Fruit fly (Drosophila melanogaster): Measurements from ENCODE around the gene hng3.

The hng3 gene

dm6 chr3L:710345-710822, 44.9 kb downstream of the hng3 start, which contains the start of gene CkIIalpha-i3:
TSS of gene CkIIalpha-i3 (minus strand) at chr3L:710607.
- no peak for TF ChIP-seq psq (optimal IDR thresholded peaks at IDR 0.05)

- no peak for TF ChIP-seq ttk (optimal IDR thresholded peaks at IDR 0.05)
These were observed 45.4 kb downstream of the hng3 start for dm6 chr3L:709882-710281.

- TF ChIP-seq Myc (optimal IDR thresholded peaks at IDR 0.05) (no peak), h (optimal IDR thresholded peaks at IDR 0.05) (no peak), Sin3A (optimal IDR thresholded peaks at IDR 0.05) (no peak), ttk (optimal IDR thresholded peaks at IDR 0.05) (no peak), psq (optimal IDR thresholded peaks at IDR 0.05) (no peak), insv (optimal IDR thresholded peaks at IDR 0.05) (no peak)
These were observed 47.2 kb downstream of the hng3 start, which contains the start of gene CG13895 for dm6 chr3L:707992-708489. TSS of gene CG13895 (minus strand) at chr3L:708205.

- TF ChIP-seq Sin3A (optimal IDR thresholded peaks at IDR 0.05) (no peak), Myc (optimal IDR thresholded peaks at IDR 0.05) (no peak), ttk (optimal IDR thresholded peaks at IDR 0.05) (no peak), psq (optimal IDR thresholded peaks at IDR 0.05) (no peak), insv (optimal IDR thresholded peaks at IDR 0.05) (no peak), h (optimal IDR thresholded peaks at IDR 0.05) (no peak)
These were observed 50.4 kb downstream of the hng3 start for dm6 chr3L:704661-705543.

dm6 chr3L:703160-703793, 52.0 kb downstream of the hng3 start:
- no peak for TF ChIP-seq ttk (optimal IDR thresholded peaks at IDR 0.05)
- no peak for TF ChIP-seq Myc (optimal IDR thresholded peaks at IDR 0.05)
- TF ChIP-seq psq (optimal IDR thresholded peaks at IDR 0.05) = no peak
- no peak for TF ChIP-seq Sin3A (optimal IDR thresholded peaks at IDR 0.05)
- TF ChIP-seq h (optimal IDR thresholded peaks at IDR 0.05) = no peak
- TF ChIP-seq insv (optimal IDR thresholded peaks at IDR 0.05) = no peak

dm6 chr3L:701798-702635, 53.3 kb downstream of the hng3 start:
- TF ChIP-seq ttk (optimal IDR thresholded peaks at IDR 0.05) (no peak), Myc (optimal IDR thresholded peaks at IDR 0.05) (no peak), h (optimal IDR thresholded peaks at IDR 0.05) (no peak), psq (optimal IDR thresholded peaks at IDR 0.05) (no peak), Sin3A (optimal IDR thresholded peaks at IDR 0.05) (no peak), insv (optimal IDR thresholded peaks at IDR 0.05) (no peak)

- TF ChIP-seq h (optimal IDR thresholded peaks at IDR 0.05) (no peak), insv (optimal IDR thresholded peaks at IDR 0.05) (no peak), ttk (optimal IDR thresholded peaks at IDR 0.05) (no peak), Myc (optimal IDR thresholded peaks at IDR 0.05) (no peak)
These were observed 55.0 kb downstream of the hng3 start for dm6 chr3L:700160-700917.

dm6 chr3L:699368-700150, 55.7 kb downstream of the hng3 start:
- TF ChIP-seq ttk (optimal IDR thresholded peaks at IDR 0.05) (no peak), insv (optimal IDR thresholded peaks at IDR 0.05) (no peak), h (optimal IDR thresholded peaks at IDR 0.05) (no peak), psq (optimal IDR thresholded peaks at IDR 0.05) (no peak), Myc (optimal IDR thresholded peaks at IDR 0.05) (no peak), Sin3A (optimal IDR thresholded peaks at IDR 0.05) (no peak)

- TF ChIP-seq h (optimal IDR thresholded peaks at IDR 0.05) (no peak), ttk (optimal IDR thresholded peaks at IDR 0.05) (no peak), insv (optimal IDR thresholded peaks at IDR 0.05) (no peak), Sin3A (optimal IDR thresholded peaks at IDR 0.05) (no peak), Myc (optimal IDR thresholded peaks at IDR 0.05) (no peak), psq (optimal IDR thresholded peaks at IDR 0.05) (no peak)
These were observed 56.4 kb downstream of the hng3 start, which contains the start of gene CG13894 for dm6 chr3L:698748-699367. TSS of gene CG13894 (minus strand) at chr3L:699144.

- TF ChIP-seq psq (optimal IDR thresholded peaks at IDR 0.05) (no peak), Myc (optimal IDR thresholded peaks at IDR 0.05) (no peak), ttk (optimal IDR thresholded peaks at IDR 0.05) (no peak), Sin3A (optimal IDR thresholded peaks at IDR 0.05) (no peak)
These were observed 57.6 kb downstream of the hng3 start for dm6 chr3L:697724-698123.

Data from Kc167 (cell line).